Worm (Caenorhabditis elegans): Measurements from ENCODE around the gene F55A11.7.

- TF ChIP-seq crh-2 (tag; optimal IDR thresholded peaks at IDR 0.05) (no peak), lsy-2 (tag; optimal IDR thresholded peaks at IDR 0.05) (peak in 1 of 2 experiments; percentile 57), unc-62 (GFP tag; optimal IDR thresholded peaks at IDR 0.05) (no peak), nhr-12 (tag; optimal IDR thresholded peaks at IDR 0.05) (no peak), nhr-77 (tag; optimal IDR thresholded peaks at IDR 0.05) (no peak), nhr-11 (tag; optimal IDR thresholded peaks at IDR 0.05) (no peak), nhr-10 (tag; optimal IDR thresholded peaks at IDR 0.05) (no peak), skn-1 (tag; optimal IDR thresholded peaks at IDR 0.05) (no peak), nhr-237 (tag; optimal IDR thresholded peaks at IDR 0.05) (no peak), ZK546.5 (tag; optimal IDR thresholded peaks at IDR 0.05) (no peak), lin-11 (tag; optimal IDR thresholded peaks at IDR 0.05) (no peak), nhr-23 (tag; optimal IDR thresholded peaks at IDR 0.05) (no peak), dmd-4 (tag; optimal IDR thresholded peaks at IDR 0.05) (no peak)
Measured at ce11 chrV:11801076-11801849, 14.0 kb upstream of the F55A11.7 start.

All from whole organism, L2 larva.